Worm (Caenorhabditis elegans) whole organism, mixed stage, embryonic: Measurements from ENCODE around the gene B0457.4.

ENCODE experiments used
- bed-3 ChIP-seq: fragments of 200-800 bp; sonication (Bioruptor generic); optimal IDR thresholded peaks from 3 replicates; lab custom pipeline; 2018; ENCODE audit warnings: mild to moderate bottlenecking, missing genetic modification characterization, moderate library complexity, missing compliant biosample characterization
- blmp-1 ChIP-seq: fragments of 150-350 bp; optimal IDR thresholded peaks from 2 replicates; lab custom pipeline; 2014; ENCODE audit warnings: missing biosample characterization, missing genetic modification characterization
- ceh-39 ChIP-seq: fragments of 150-350 bp; optimal IDR thresholded peaks from 2 replicates; lab custom pipeline; 2014; ENCODE audit warnings: missing biosample characterization, missing genetic modification characterization
- ceh-43 ChIP-seq: fragments of 200-800 bp; sonication (Bioruptor generic); optimal IDR thresholded peaks from 2 replicates; lab custom pipeline; 2018; ENCODE audit warnings: mild to moderate bottlenecking, missing genetic modification characterization, moderate library complexity, missing compliant biosample characterization
- ceh-83 ChIP-seq: fragments of 200-800 bp; sonication (Bioruptor generic); optimal IDR thresholded peaks from 2 replicates; lab custom pipeline; 2018; ENCODE audit warnings: mild to moderate bottlenecking, missing genetic modification characterization, missing compliant biosample characterization
- ces-1 ChIP-seq: fragments of 150-350 bp; optimal IDR thresholded peaks from 2 replicates; lab custom pipeline; 2014; ENCODE audit warnings: missing biosample characterization, missing genetic modification reagents, missing genetic modification characterization
- drap-1 ChIP-seq: fragments of 200-800 bp; sonication (Bioruptor generic); optimal IDR thresholded peaks from 3 replicates; lab custom pipeline; 2018; ENCODE audit warnings: mild to moderate bottlenecking, missing genetic modification characterization, missing compliant biosample characterization
- elt-1 ChIP-seq: sonication (generic microtip); optimal IDR thresholded peaks from 2 replicates; lab custom pipeline; 2017; ENCODE audit warnings: missing genetic modification characterization, mild to moderate bottlenecking, missing compliant biosample characterization, antibody characterized with exemption, moderate library complexity, borderline replicate concordance; ENCODE audit not compliant: insufficient read depth
- flh-1 ChIP-seq: fragments of 200-800 bp; sonication (Bioruptor generic); optimal IDR thresholded peaks from 2 replicates; lab custom pipeline; 2018; ENCODE audit warnings: mild to moderate bottlenecking, missing genetic modification characterization, moderate library complexity, missing compliant biosample characterization
- ham-2 ChIP-seq: fragments of 200-800 bp; sonication (Bioruptor generic); optimal IDR thresholded peaks from 2 replicates; lab custom pipeline; 2018; ENCODE audit warnings: mild to moderate bottlenecking, missing genetic modification characterization, missing compliant biosample characterization
- hlh-1 ChIP-seq: fragments of 150-350 bp; optimal IDR thresholded peaks from 2 replicates; lab custom pipeline; 2014; ENCODE audit warnings: missing biosample characterization, missing genetic modification reagents, missing genetic modification characterization
- lin-13 ChIP-seq: fragments of 150-350 bp; optimal IDR thresholded peaks from 2 replicates; lab custom pipeline; 2014; ENCODE audit warnings: missing biosample characterization, missing genetic modification characterization
- lin-32 ChIP-seq: fragments of 200-800 bp; sonication (Bioruptor generic); optimal IDR thresholded peaks from 2 replicates; lab custom pipeline; 2018; ENCODE audit warnings: mild to moderate bottlenecking, missing genetic modification characterization, missing compliant biosample characterization
- lsy-2 ChIP-seq: fragments of 150-350 bp; optimal IDR thresholded peaks from 2 replicates; lab custom pipeline; 2014; ENCODE audit warnings: missing biosample characterization, missing genetic modification characterization
- mab-5 ChIP-seq: fragments of 150-350 bp; optimal IDR thresholded peaks from 2 replicates; lab custom pipeline; 2014; ENCODE audit warnings: missing biosample characterization, missing genetic modification characterization
- mep-1 ChIP-seq: fragments of 150-350 bp; optimal IDR thresholded peaks from 2 replicates; lab custom pipeline; 2017; ENCODE audit warnings: missing biosample characterization, missing genetic modification reagents, missing genetic modification characterization, inconsistent platforms
- mls-2 ChIP-seq: sonication (generic microtip); optimal IDR thresholded peaks from 2 replicates; lab custom pipeline; 2016; ENCODE audit warnings: mild to moderate bottlenecking, missing genetic modification characterization, moderate library complexity, missing compliant biosample characterization
- nhr-12 ChIP-seq: fragments of 150-350 bp; optimal IDR thresholded peaks from 2 replicates; lab custom pipeline; 2014; ENCODE audit warnings: missing biosample characterization, missing genetic modification characterization
- nhr-2 ChIP-seq: fragments of 150-350 bp; optimal IDR thresholded peaks from 2 replicates; lab custom pipeline; 2014; ENCODE audit warnings: missing biosample characterization, missing genetic modification characterization
- nhr-237 ChIP-seq: fragments of 150-350 bp; optimal IDR thresholded peaks from 2 replicates; lab custom pipeline; 2014; ENCODE audit warnings: missing biosample characterization, missing genetic modification characterization
- nhr-28 ChIP-seq: fragments of 150-350 bp; optimal IDR thresholded peaks from 2 replicates; lab custom pipeline; 2014; ENCODE audit warnings: missing biosample characterization, missing genetic modification characterization
- nhr-76 ChIP-seq: sonication (generic microtip); optimal IDR thresholded peaks from 2 replicates; lab custom pipeline; 2017; ENCODE audit warnings: missing biosample characterization, missing genetic modification characterization
- pha-4 ChIP-seq: fragments of 150-350 bp; optimal IDR thresholded peaks from 2 replicates; lab custom pipeline; 2018; ENCODE audit warnings: missing biosample characterization, missing genetic modification reagents, missing genetic modification characterization
- snpc-4 ChIP-seq: fragments of 150-350 bp; optimal IDR thresholded peaks from 2 replicates; lab custom pipeline; 2014; ENCODE audit warnings: missing biosample characterization, missing genetic modification characterization
- tbx-8 ChIP-seq: fragments of 200-800 bp; sonication (Bioruptor generic); optimal IDR thresholded peaks from 2 replicates; lab custom pipeline; 2018; ENCODE audit warnings: mild to moderate bottlenecking, missing genetic modification characterization, moderate library complexity, missing compliant biosample characterization
- unc-120 ChIP-seq: sonication (generic microtip); optimal IDR thresholded peaks from 2 replicates; lab custom pipeline; 2017; ENCODE audit warnings: missing genetic modification characterization, missing compliant biosample characterization; ENCODE audit not compliant: poor library complexity, severe bottlenecking
- unc-39 ChIP-seq: fragments of 150-350 bp; optimal IDR thresholded peaks from 2 replicates; lab custom pipeline; 2014; ENCODE audit warnings: missing biosample characterization, missing genetic modification characterization
- zip-8 ChIP-seq: fragments of 150-350 bp; optimal IDR thresholded peaks from 2 replicates; lab custom pipeline; 2014; ENCODE audit warnings: missing biosample characterization, missing genetic modification characterization
- ztf-11 ChIP-seq: fragments of 150-350 bp; optimal IDR thresholded peaks from 2 replicates; lab custom pipeline; 2014; ENCODE audit warnings: missing biosample characterization, missing genetic modification characterization

B0457.4 gene

ce11 chrII:8889589-8889988 is 22.2 kb downstream of the B0457.4 start:
- TF ChIP-seq nhr-76, result no peak
- TF ChIP-seq mab-5 (tag; lab: Kevin White, UChicago), result no peak
- TF ChIP-seq zip-8, result no peak
- TF ChIP-seq drap-1 (GFP tag; lab: Kevin White, UChicago), result no peak
- TF ChIP-seq mep-1 (tag; lab: Kevin White, UChicago), result no peak
- no peak for TF ChIP-seq nhr-28
- TF ChIP-seq, all 35 proteins: peak for 0

- TF ChIP-seq zip-8, result no peak
- TF ChIP-seq bed-3 (GFP tag; lab: Kevin White, UChicago), result no peak
- peak; percentile 38 for TF ChIP-seq pha-4 (tag; lab: Kevin White, UChicago)
- TF ChIP-seq lsy-2 (tag; lab: Kevin White, UChicago), result peak; percentile 96
These were observed 27.4 kb downstream of the B0457.4 start, which contains the start of the genes T07D4.5 and ddx-19 for ce11 chrII:8884262-8884949. TSS of gene T07D4.5 (minus strand) at chrII:8884332. TSS of gene ddx-19 (plus strand) at chrII:8884899.

DNA sequence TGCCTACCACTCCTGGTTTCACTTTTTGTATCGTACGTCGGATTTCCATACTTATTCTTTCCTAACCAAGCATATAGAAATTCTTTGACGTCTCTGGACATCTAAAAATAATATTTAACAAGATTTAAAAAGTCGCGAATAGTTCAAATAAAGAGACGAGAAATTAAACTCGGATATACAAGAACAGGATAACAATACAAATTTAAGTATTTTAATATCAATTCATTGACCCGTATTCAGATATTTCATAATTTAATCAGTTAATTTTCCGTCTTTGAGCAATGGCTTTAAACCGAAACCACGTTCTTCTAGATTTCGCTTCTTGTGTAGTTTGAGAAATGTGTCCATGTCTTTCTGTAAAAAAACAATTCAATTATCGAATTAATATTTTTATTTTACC is 28.3 kb downstream of the B0457.4 start, which contains the start of gene rha-1:
TSS of gene rha-1 (minus strand) at position 101 of the 400 bp plus-strand sequence.
- TF ChIP-seq tbx-8 (GFP tag; lab: Kevin White, UChicago), result no peak
- TF ChIP-seq bed-3 (GFP tag; lab: Kevin White, UChicago), result no peak
- TF ChIP-seq ceh-43 (GFP tag; lab: Kevin White, UChicago), result no peak
- TF ChIP-seq drap-1 (GFP tag; lab: Kevin White, UChicago), result no peak
- TF ChIP-seq pha-4 (tag; lab: Kevin White, UChicago), result no peak
- TF ChIP-seq snpc-4 (tag; lab: Kevin White, UChicago), result no peak
- no peak for TF ChIP-seq nhr-12 (tag; lab: Kevin White, UChicago)
- TF ChIP-seq nhr-237 (tag; lab: Kevin White, UChicago), result no peak
- no peak for TF ChIP-seq unc-120
- no peak for TF ChIP-seq ceh-83 (GFP tag; lab: Kevin White, UChicago)
- TF ChIP-seq ztf-11 (tag; lab: Kevin White, UChicago), result no peak
- TF ChIP-seq mep-1 (tag; lab: Kevin White, UChicago), result no peak

- TF ChIP-seq lsy-2 (tag; lab: Kevin White, UChicago), result no peak
- no peak for TF ChIP-seq nhr-12 (tag; lab: Kevin White, UChicago)
- no peak for TF ChIP-seq ces-1 (GFP tag; lab: Kevin White, UChicago)
- no peak for TF ChIP-seq mab-5 (tag; lab: Kevin White, UChicago)
- no peak for TF ChIP-seq ceh-83 (GFP tag; lab: Kevin White, UChicago)
- no peak for TF ChIP-seq lin-32 (GFP tag; lab: Kevin White, UChicago)
- TF ChIP-seq snpc-4 (tag; lab: Kevin White, UChicago), result no peak
- TF ChIP-seq ham-2 (GFP tag; lab: Kevin White, UChicago), result no peak
- no peak for TF ChIP-seq flh-1 (GFP tag; lab: Kevin White, UChicago)
- no peak for TF ChIP-seq hlh-1 (tag; lab: Kevin White, UChicago)
- no peak for TF ChIP-seq bed-3 (GFP tag; lab: Kevin White, UChicago)
- no peak for TF ChIP-seq nhr-28
These were observed 33.3 kb downstream of the B0457.4 start for ce11 chrII:8878528-8878927.

ce11 chrII:8877032-8877985 is 34.5 kb downstream of the B0457.4 start:
- TF ChIP-seq unc-39 (tag; lab: Kevin White, UChicago) (no peak), nhr-2 (peak; percentile 1)

ce11 chrII:8873842-8874241 is 38.0 kb downstream of the B0457.4 start, which contains the start of gene T07D4.2:
TSS of gene T07D4.2 (minus strand) at chrII:8873942.
- no peak for TF ChIP-seq blmp-1
- TF ChIP-seq mls-2 (tag; lab: Kevin White, UChicago), result no peak
- no peak for TF ChIP-seq lin-13 (tag; lab: Kevin White, UChicago)
- TF ChIP-seq zip-8, result no peak
- TF ChIP-seq elt-1 (tag; lab: Kevin White, UChicago), result no peak
- TF ChIP-seq ceh-39 (tag; lab: Kevin White, UChicago), result no peak
- no peak for TF ChIP-seq nhr-12 (tag; lab: Kevin White, UChicago)
